Worm (Caenorhabditis elegans): ENCODE results near the gene srj-50.

- no peak for TF ChIP-seq W03F9.2 (tag; optimal IDR thresholded peaks at IDR 0.05)
- TF ChIP-seq him-1 (tag; optimal IDR thresholded peaks at IDR 0.05) = no peak
- no peak for TF ChIP-seq dao-5 (tag; optimal IDR thresholded peaks at IDR 0.05)
Measured at ce11 chrV:2877509-2877908, 44.7 kb downstream of the srj-50 start, which contains the start of gene F37B4.10.
